Fruit fly (Drosophila melanogaster) whole organism, embryonic: ENCODE data around the gene bon.

Experiments
- Awh ChIP-seq: fragments of 200-800 bp; sonication (Bioruptor generic); IDR thresholded peaks from 2 replicates; pipeline ENCODE4, ENCODE4 v1.3.6; 2022; ENCODE audit warnings: missing biosample characterization, missing genetic modification characterization
- CG10462 ChIP-seq: fragments of 200-800 bp; sonication (Bioruptor generic); optimal IDR thresholded peaks from 2 replicates; lab custom pipeline; 2016; ENCODE audit warnings: missing biosample characterization, missing genetic modification characterization
- CG10565 ChIP-seq: fragments of 200-800 bp; sonication (Bioruptor generic); optimal IDR thresholded peaks from 3 replicates; lab custom pipeline; 2016; ENCODE audit warnings: missing biosample characterization, mild to moderate bottlenecking, missing genetic modification characterization
- CG11696 ChIP-seq: fragments of 200-800 bp; sonication (Bioruptor generic); IDR thresholded peaks from 2 replicates; pipeline ENCODE4 v1.3.6; 2022; ENCODE audit warnings: missing biosample characterization, missing genetic modification characterization
- CG12744 ChIP-seq: fragments of 200-800 bp; sonication (Bioruptor generic); optimal IDR thresholded peaks from 2 replicates; lab custom pipeline; 2016; ENCODE audit warnings: missing biosample characterization, missing genetic modification characterization
- CG14050 ChIP-seq: fragments of 200-800 bp; sonication (Bioruptor generic); IDR thresholded peaks from 3 replicates; pipeline ENCODE4 v1.3.6; 2022; ENCODE audit warnings: missing biosample characterization, missing genetic modification characterization
- CG14667 ChIP-seq: fragments of 200-800 bp; sonication (Bioruptor generic); IDR thresholded peaks from 2 replicates; pipeline ENCODE4 v1.3.6; 2022; ENCODE audit warnings: missing biosample characterization, missing genetic modification characterization
- CG1529 ChIP-seq: fragments of 200-800 bp; sonication (Bioruptor generic); optimal IDR thresholded peaks from 3 replicates; lab custom pipeline; 2018; ENCODE audit warnings: missing biosample characterization, missing genetic modification characterization
- CG16779 ChIP-seq: fragments of 200-800 bp; sonication (Bioruptor generic); IDR thresholded peaks from 2 replicates; pipeline ENCODE4 v1.3.6; 2022; ENCODE audit warnings: missing biosample characterization, missing genetic modification characterization
- CG17829 ChIP-seq: fragments of 200-800 bp; optimal IDR thresholded peaks from 2 replicates; lab custom pipeline; 2019; ENCODE audit warnings: missing biosample characterization, mild to moderate bottlenecking, missing genetic modification characterization, moderate library complexity
- CG18011 ChIP-seq: fragments of 200-800 bp; sonication (Bioruptor generic); optimal IDR thresholded peaks from 2 replicates; lab custom pipeline; 2017; ENCODE audit warnings: missing biosample characterization, missing genetic modification characterization, mild to moderate bottlenecking, moderate library complexity, missing genotype
- CG18619 ChIP-seq: fragments of 200-800 bp; sonication (Bioruptor generic); optimal IDR thresholded peaks from 3 replicates; lab custom pipeline; 2017; ENCODE audit warnings: missing biosample characterization, mild to moderate bottlenecking, missing genetic modification characterization
- CG2889 ChIP-seq: fragments of 200-800 bp; sonication (Bioruptor generic); IDR thresholded peaks from 3 replicates; pipeline ENCODE4 v1.3.6; 2022; ENCODE audit warnings: missing biosample characterization, missing genetic modification characterization
- CG31388 ChIP-seq: fragments of 200-800 bp; sonication (Bioruptor generic); optimal IDR thresholded peaks from 2 replicates; lab custom pipeline; 2016; ENCODE audit warnings: missing biosample characterization, missing genetic modification characterization
- CG43689 ChIP-seq: fragments of 200-800 bp; sonication (Bioruptor generic); IDR thresholded peaks from 2 replicates; pipeline ENCODE4 v1.3.6; 2022; ENCODE audit warnings: missing biosample characterization, missing genetic modification characterization
- CG4730 ChIP-seq: fragments of 200-800 bp; sonication (Bioruptor generic); IDR thresholded peaks from 2 replicates; pipeline ENCODE4 v1.3.6; 2022; ENCODE audit warnings: missing biosample characterization, missing genetic modification characterization
- CG5180 ChIP-seq: fragments of 200-800 bp; sonication (Bioruptor generic); optimal IDR thresholded peaks from 3 replicates; lab custom pipeline; 2017; ENCODE audit warnings: missing biosample characterization, missing genetic modification characterization, mild to moderate bottlenecking, moderate library complexity, missing genetic modification reagents
- CG5245 ChIP-seq: fragments of 200-800 bp; sonication (Bioruptor generic); optimal IDR thresholded peaks from 3 replicates; lab custom pipeline; 2016; ENCODE audit warnings: missing biosample characterization, missing genetic modification characterization
- CG6654 ChIP-seq: fragments of 200-800 bp; sonication (Bioruptor generic); optimal IDR thresholded peaks from 2 replicates; lab custom pipeline; 2017; ENCODE audit warnings: missing biosample characterization, mild to moderate bottlenecking, missing genetic modification characterization
- CG9817 ChIP-seq: fragments of 200-800 bp; sonication (Bioruptor generic); optimal IDR thresholded peaks from 2 replicates; lab custom pipeline; 2018; ENCODE audit warnings: missing biosample characterization, mild to moderate bottlenecking, missing genetic modification characterization, moderate library complexity
- Doc2 ChIP-seq: fragments of 200-800 bp; sonication (Bioruptor generic); IDR thresholded peaks from 2 replicates; pipeline ENCODE4 v1.3.6; 2022; ENCODE audit warnings: missing biosample characterization, missing genetic modification characterization
- Doc3 ChIP-seq: fragments of 200-800 bp; sonication (Bioruptor generic); IDR thresholded peaks from 3 replicates; pipeline ENCODE4 v1.3.6; 2022; ENCODE audit warnings: missing biosample characterization, missing genetic modification characterization; ENCODE audit not compliant: partially characterized antibody
- Ets97D ChIP-seq: fragments of 200-800 bp; sonication (Bioruptor generic); optimal IDR thresholded peaks from 3 replicates; lab custom pipeline; 2016; ENCODE audit warnings: missing biosample characterization, missing genetic modification characterization
- HHEX ChIP-seq: fragments of 200-800 bp; sonication (Bioruptor generic); optimal IDR thresholded peaks from 3 replicates; lab custom pipeline; 2017; ENCODE audit warnings: missing biosample characterization, mild to moderate bottlenecking, missing genetic modification characterization, missing genetic modification reagents
- HmgZ ChIP-seq: fragments of 200-800 bp; sonication (Bioruptor generic); optimal IDR thresholded peaks from 2 replicates; lab custom pipeline; 2018; ENCODE audit warnings: missing biosample characterization, mild to moderate bottlenecking, missing genetic modification characterization
- Kr ChIP-seq: fragments of 200-800 bp; sonication (Bioruptor generic); optimal IDR thresholded peaks from 2 replicates; lab custom pipeline; 2017; ENCODE audit warnings: missing biosample characterization, mild to moderate bottlenecking, missing genetic modification characterization
- Mrtf ChIP-seq: fragments of 200-800 bp; sonication (Bioruptor generic); IDR thresholded peaks from 3 replicates; pipeline ENCODE4 v1.3.6; 2022; ENCODE audit warnings: missing biosample characterization, missing genetic modification characterization
- Side ChIP-seq: fragments of 200-800 bp; sonication (Bioruptor generic); optimal IDR thresholded peaks from 2 replicates; lab custom pipeline; 2016; ENCODE audit warnings: missing biosample characterization, missing genetic modification characterization
- abd-A ChIP-seq: fragments of 200-800 bp; sonication (Bioruptor generic); optimal IDR thresholded peaks from 3 replicates; lab custom pipeline; 2019; ENCODE audit warnings: missing biosample characterization, mild to moderate bottlenecking, missing genetic modification characterization, moderate library complexity
- amos ChIP-seq: fragments of 200-800 bp; sonication (Bioruptor generic); IDR thresholded peaks from 2 replicates; pipeline ENCODE4 v1.3.6; 2022; ENCODE audit warnings: missing biosample characterization, missing genetic modification characterization; ENCODE audit not compliant: partially characterized antibody
- ara ChIP-seq: fragments of 200-800 bp; sonication (Bioruptor generic); IDR thresholded peaks from 2 replicates; pipeline ENCODE4 v1.3.6; 2022; ENCODE audit warnings: missing biosample characterization, missing genetic modification characterization
- br ChIP-seq: fragments of >200 bp; optimal IDR thresholded peaks from 2 replicates; lab custom pipeline; 2017
- cato ChIP-seq: fragments of 200-800 bp; sonication (Bioruptor generic); optimal IDR thresholded peaks from 2 replicates; lab custom pipeline; 2016; ENCODE audit warnings: missing biosample characterization, missing genetic modification characterization, borderline replicate concordance
- chn ChIP-seq: fragments of 200-800 bp; sonication (Bioruptor generic); optimal IDR thresholded peaks from 2 replicates; lab custom pipeline; 2016; ENCODE audit warnings: missing biosample characterization, missing genetic modification characterization
- eve ChIP-seq, 2 experiments: fragments of >200 bp; optimal IDR thresholded peaks; 2 replicates each; lab custom pipeline; 2017; ENCODE audit warnings: missing biosample characterization in 2 of 2, missing genetic modification characterization in 2 of 2
- ewg ChIP-seq: fragments of 200-800 bp; sonication (Bioruptor generic); optimal IDR thresholded peaks from 3 replicates; lab custom pipeline; 2017; ENCODE audit warnings: mild to moderate bottlenecking, missing biosample characterization, missing genetic modification reagents, missing genetic modification characterization
- eyg ChIP-seq: fragments of 200-800 bp; sonication (Bioruptor generic); optimal IDR thresholded peaks from 3 replicates; lab custom pipeline; 2016; ENCODE audit warnings: missing biosample characterization, missing genetic modification characterization
- fd64A ChIP-seq: fragments of 200-800 bp; sonication (Bioruptor generic); optimal IDR thresholded peaks from 3 replicates; lab custom pipeline; 2018; ENCODE audit warnings: missing biosample characterization, mild to moderate bottlenecking, missing genetic modification characterization
- gce ChIP-seq: fragments of 200-800 bp; sonication (Bioruptor generic); IDR thresholded peaks from 3 replicates; pipeline ENCODE4 v1.3.6; 2022; ENCODE audit warnings: missing biosample characterization, missing genetic modification characterization
- gcm ChIP-seq: fragments of 200-800 bp; sonication (Bioruptor generic); optimal IDR thresholded peaks from 2 replicates; lab custom pipeline; 2019; ENCODE audit warnings: missing biosample characterization, mild to moderate bottlenecking, missing genetic modification characterization, moderate library complexity
- grn ChIP-seq: fragments of 200-800 bp; sonication (Bioruptor generic); optimal IDR thresholded peaks from 3 replicates; lab custom pipeline; 2017; ENCODE audit warnings: missing biosample characterization, missing genetic modification characterization
- gt ChIP-seq: fragments of 200-800 bp; sonication (Bioruptor generic); IDR thresholded peaks from 2 replicates; pipeline ENCODE4 v1.3.6; 2022; ENCODE audit warnings: missing biosample characterization, missing genetic modification characterization
- jigr1 ChIP-seq: fragments of 200-800 bp; sonication (Bioruptor generic); IDR thresholded peaks from 3 replicates; pipeline ENCODE4 v1.3.6; 2022; ENCODE audit warnings: missing biosample characterization, missing genetic modification characterization
- pfk ChIP-seq: fragments of 200-800 bp; sonication (Bioruptor generic); optimal IDR thresholded peaks from 2 replicates; lab custom pipeline; 2018; ENCODE audit warnings: missing biosample characterization, mild to moderate bottlenecking, missing genetic modification characterization, moderate library complexity
- psq ChIP-seq: fragments of 200-800 bp; sonication (Bioruptor generic); optimal IDR thresholded peaks from 2 replicates; lab custom pipeline; 2017; ENCODE audit warnings: missing biosample characterization, missing genetic modification characterization
- seq ChIP-seq: fragments of 200-800 bp; sonication (Bioruptor generic); IDR thresholded peaks from 2 replicates; pipeline ENCODE4 v1.3.6; 2022; ENCODE audit warnings: missing biosample characterization, missing genetic modification characterization
- so ChIP-seq: fragments of 200-800 bp; sonication (Bioruptor generic); IDR thresholded peaks from 3 replicates; pipeline ENCODE4 v1.3.6; 2022; ENCODE audit warnings: missing biosample characterization, missing genetic modification characterization
- sr ChIP-seq: fragments of 200-800 bp; sonication (Bioruptor generic); IDR thresholded peaks from 3 replicates; pipeline ENCODE4 v1.3.6; 2022; ENCODE audit warnings: missing biosample characterization, missing genetic modification characterization
- yki ChIP-seq: fragments of >200 bp; optimal IDR thresholded peaks from 3 replicates; lab custom pipeline; 2018

bon gene

DNA sequence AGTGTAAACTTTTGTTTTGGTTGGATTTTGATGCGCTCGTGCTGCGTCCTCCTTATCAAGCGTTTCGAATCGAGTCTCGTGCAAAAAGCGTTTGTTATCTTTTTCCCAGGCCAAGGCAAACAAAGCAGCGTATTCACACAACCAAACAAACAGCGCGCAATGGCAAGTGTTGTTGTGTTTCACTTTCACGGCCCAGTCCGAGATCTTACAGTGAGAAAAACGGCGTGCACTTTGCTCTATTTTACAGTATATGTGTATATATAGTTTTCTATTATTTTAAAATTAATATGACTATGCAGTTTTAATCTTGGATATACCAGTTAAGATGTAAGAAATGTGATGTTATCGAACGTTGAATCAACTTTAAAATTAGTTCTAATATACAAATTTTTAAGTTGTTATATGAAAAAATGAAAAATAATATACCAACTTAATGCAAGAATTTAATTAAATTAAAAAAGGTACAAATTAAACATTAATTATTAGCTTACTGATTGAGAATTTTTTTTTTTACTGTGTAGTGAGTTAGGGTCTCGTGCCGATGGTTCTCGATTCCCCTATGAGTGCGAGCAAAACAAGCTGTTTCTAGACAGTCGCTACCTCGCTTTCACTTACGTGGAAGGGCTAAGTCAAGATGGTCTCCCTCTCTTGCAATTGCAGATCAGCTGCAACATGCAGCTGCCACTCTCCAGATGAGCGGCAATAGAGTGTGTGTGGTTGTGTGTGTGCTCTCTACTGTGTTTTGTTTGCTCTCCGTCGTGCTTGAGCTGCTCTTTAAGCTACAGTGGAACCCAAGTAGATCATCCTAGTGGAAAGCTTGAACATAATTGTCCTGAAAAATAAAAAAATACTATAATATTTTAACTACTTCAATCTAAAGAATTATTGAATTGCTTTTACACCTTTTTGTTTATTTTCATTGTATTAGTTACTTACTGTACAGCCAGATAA, 1.5 kb downstream of the bon start (continued):
- TF ChIP-seq Doc3 (GFP tag; lab: Robert Waterston, UW) (no peak), gcm (GFP tag; lab: Kevin White, UChicago) (peak; percentile 96), CG5245 (peak; percentile 72), psq (GFP tag; lab: Kevin White, UChicago) (peak; percentile 62), gce (peak; percentile 74), HmgZ (tag; lab: Kevin White, UChicago) (peak; percentile 50), CG9817 (tag; lab: Kevin White, UChicago) (peak; percentile 75), CG18011 (GFP tag; lab: Kevin White, UChicago) (peak; percentile 47), Ets97D (peak; percentile 29), CG4730 (GFP tag; lab: Robert Waterston, UW) (peak; percentile 52), pfk (peak; percentile 13), so (peak; percentile 52; the same call in 1 of the 3 replicates), jigr1 (GFP tag; lab: Robert Waterston, UW) (peak; percentile 59; the same call in 1 of the 3 replicates), amos (GFP tag; lab: Robert Waterston, UW) (no peak), CG18619 (GFP tag; lab: Kevin White, UChicago) (peak; percentile 85), CG14667 (GFP tag; lab: Robert Waterston, UW) (peak; percentile 79), sr (no peak), HHEX (GFP tag; lab: Kevin White, UChicago) (peak; percentile 80), CG12744 (GFP tag; lab: Kevin White, UChicago) (no peak), CG5180 (GFP tag; lab: Kevin White, UChicago) (peak; percentile 77), CG17829 (tag; lab: Kevin White, UChicago) (peak; percentile 97), Mrtf (GFP tag; lab: Robert Waterston, UW) (peak; percentile 56; the same call in 1 of the 3 replicates), abd-A (tag; lab: Kevin White, UChicago) (no peak), CG11696 (0 out of 2 replicates have a peak, but pooled peaks have one; percentile 23), eve (GFP tag; optimal IDR thresholded peaks at IDR 0.05; lab: Kevin White, UChicago) (no peak), eyg (GFP tag; lab: Kevin White, UChicago) (no peak), ara (GFP tag; lab: Robert Waterston, UW) (peak; percentile 55), CG16779 (GFP tag; lab: Robert Waterston, UW) (no peak), Awh (GFP tag; lab: Robert Waterston, UW) (peak; percentile 72), CG10462 (GFP tag; lab: Kevin White, UChicago) (peak; percentile 76), cato (GFP tag; lab: Kevin White, UChicago) (peak; percentile 79), CG14050 (GFP tag; lab: Robert Waterston, UW) (peak; percentile 55), yki (lab: Kevin White, UChicago) (peak; percentile 20), grn (GFP tag; lab: Kevin White, UChicago) (no peak), CG2889 (GFP tag; lab: Robert Waterston, UW) (peak; percentile 53; the same call in 1 of the 3 replicates), seq (GFP tag; lab: Robert Waterston, UW) (0 out of 2 replicates have a peak, but pooled peaks have one; percentile 48), Kr (GFP tag; lab: Kevin White, UChicago) (peak; percentile 93), fd64A (GFP tag; lab: Kevin White, UChicago) (peak; percentile 23), ewg (GFP tag; lab: Kevin White, UChicago) (peak; percentile 72), br (lab: Kevin White, UChicago) (no peak), CG43689 (GFP tag; lab: Robert Waterston, UW) (peak; percentile 55; the same call in 1 of the 2 replicates), CG31388 (peak; percentile 55), CG10565 (peak; percentile 10), Doc2 (0 out of 2 replicates have a peak, but pooled peaks have one; percentile 14), gt (no peak), CG1529 (GFP tag; lab: Kevin White, UChicago) (peak; percentile 71), Side (GFP tag; lab: Kevin White, UChicago) (peak; percentile 27), chn (no peak), CG6654 (peak; percentile 68)
